Worm (Caenorhabditis elegans): Measurements from ENCODE around the gene tat-3.

ce11 chrIII:10700460-10700859, 30.0 kb downstream of the tat-3 start, which contains the start of gene Y39A1A.20:
- no peak for TF ChIP-seq T22C8.4 (GFP tag; IDR thresholded peaks at IDR 0.05)
- no peak for TF ChIP-seq ztf-29 (GFP tag; IDR thresholded peaks at IDR 0.05)
- TF ChIP-seq flt-1 (GFP tag; IDR thresholded peaks at IDR 0.05), result no peak
- TF ChIP-seq med-1 (GFP tag; optimal IDR thresholded peaks at IDR 0.05; ENCODE audit: insufficient read depth), result no peak
- no peak for TF ChIP-seq cog-1 (tag; optimal IDR thresholded peaks at IDR 0.05)
- no peak for TF ChIP-seq ztf-23 (GFP tag; IDR thresholded peaks at IDR 0.05)
- TF ChIP-seq ref-1 (GFP tag; conservative IDR thresholded peaks at IDR 0.05), result no peak
- no peak for TF ChIP-seq klf-2 (GFP tag; conservative IDR thresholded peaks at IDR 0.05)
